Fruit fly (Drosophila melanogaster): ENCODE data around the gene ema.

The ema gene

DNA sequence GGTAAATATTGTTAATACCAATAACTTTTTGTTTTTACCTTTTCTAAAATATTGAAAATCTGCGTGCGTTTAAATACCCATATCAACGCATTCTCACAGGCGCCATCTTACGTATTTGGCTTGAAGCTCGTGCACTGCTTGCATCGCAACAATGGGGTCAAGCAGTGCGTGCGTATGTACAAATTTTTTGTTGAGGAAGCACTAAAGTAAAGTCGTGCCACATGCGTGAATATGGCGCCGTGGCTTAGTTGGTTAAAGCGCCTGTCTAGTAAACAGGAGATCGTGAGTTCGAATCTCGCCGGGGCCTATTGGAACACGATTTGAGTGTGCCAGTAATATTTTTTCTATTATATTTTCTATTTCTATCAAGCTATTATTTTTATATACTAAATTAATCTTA, 9.8 kb downstream of the ema start (continued):
- TF ChIP-seq tap (tag; optimal IDR thresholded peaks at IDR 0.05) (peak; percentile 43), gce (GFP tag; IDR thresholded peaks at IDR 0.05) (peak; percentile 59; the same call in 1 of the 3 replicates), h (optimal IDR thresholded peaks at IDR 0.05) (no peak), tna (GFP tag; IDR thresholded peaks at IDR 0.05; ENCODE audit: partially characterized antibody) (peak; percentile 85), H2.0 (GFP tag; IDR thresholded peaks at IDR 0.05) (peak; percentile 43; the same call in 1 of the 2 replicates), CG6854 (GFP tag; optimal IDR thresholded peaks at IDR 0.05) (no peak), CG15269 (tag; optimal IDR thresholded peaks at IDR 0.05) (peak; percentile 48), CG33213 (GFP tag; optimal IDR thresholded peaks at IDR 0.05) (peak; percentile 62), Dip3 (GFP tag; optimal IDR thresholded peaks at IDR 0.05) (peak; percentile 16), CG30403 (GFP tag; optimal IDR thresholded peaks at IDR 0.05) (peak; percentile 28), ERR (GFP tag; optimal IDR thresholded peaks at IDR 0.05) (peak; percentile 9), CoRest (tag; optimal IDR thresholded peaks at IDR 0.05) (peak; percentile 49), NfI (GFP tag; optimal IDR thresholded peaks at IDR 0.05) (peak; percentile 50), crc (GFP tag; optimal IDR thresholded peaks at IDR 0.05) (no peak), dan (GFP tag; IDR thresholded peaks at IDR 0.05) (no peak), nau (GFP tag; optimal IDR thresholded peaks at IDR 0.05) (no peak), vnd (GFP tag; IDR thresholded peaks at IDR 0.05; ENCODE audit: partially characterized antibody) (peak; percentile 45; the same call in 2 of the 3 replicates), CG11456 (GFP tag; IDR thresholded peaks at IDR 0.05) (peak; percentile 87), Dll (GFP tag; IDR thresholded peaks at IDR 0.05; ENCODE audit: partially characterized antibody) (peak; percentile 44; the same call in 1 of the 4 replicates), gsb-n (tag; optimal IDR thresholded peaks at IDR 0.05) (peak; percentile 27), Trl (optimal IDR thresholded peaks at IDR 0.05) (no peak), Trl (GFP tag; optimal IDR thresholded peaks at IDR 0.05) (peak; percentile 60), caup (GFP tag; optimal IDR thresholded peaks at IDR 0.05; ENCODE audit: severe bottlenecking) (peak; percentile 28), Hmr (GFP tag; optimal IDR thresholded peaks at IDR 0.05) (no peak), CG15601 (tag; optimal IDR thresholded peaks at IDR 0.05) (peak; percentile 31), sna (GFP tag; IDR thresholded peaks at IDR 0.05; ENCODE audit: partially characterized antibody) (peak; percentile 39; the same call in 1 of the 2 replicates), CG1832 (GFP tag; optimal IDR thresholded peaks at IDR 0.05) (no peak), br (optimal IDR thresholded peaks at IDR 0.05) (no peak), Sin3A (optimal IDR thresholded peaks at IDR 0.05) (no peak), CG14710 (tag; optimal IDR thresholded peaks at IDR 0.05) (peak; percentile 24), CG17802 (tag; optimal IDR thresholded peaks at IDR 0.05) (peak; percentile 1), Lhr (GFP tag; optimal IDR thresholded peaks at IDR 0.05) (peak; percentile 46), chinmo (GFP tag; IDR thresholded peaks at IDR 0.05; ENCODE audit: partially characterized antibody) (peak; percentile 73; the same call in 3 of the 4 replicates), Vsx1 (GFP tag; optimal IDR thresholded peaks at IDR 0.05) (no peak), CG2202 (tag; optimal IDR thresholded peaks at IDR 0.05) (no peak), Ets97D (GFP tag; optimal IDR thresholded peaks at IDR 0.05) (peak; percentile 40), insv (GFP tag; optimal IDR thresholded peaks at IDR 0.05) (no peak), CG17361 (GFP tag; IDR thresholded peaks at IDR 0.05) (no peak), ro (GFP tag; IDR thresholded peaks at IDR 0.05) (no peak), Dek (tag; optimal IDR thresholded peaks at IDR 0.05) (peak; percentile 42), amos (GFP tag; IDR thresholded peaks at IDR 0.05; ENCODE audit: partially characterized antibody) (peak; percentile 74), CG8944 (GFP tag; optimal IDR thresholded peaks at IDR 0.05) (peak; percentile 13), gem (tag; optimal IDR thresholded peaks at IDR 0.05) (peak; percentile 10), CG6813 (GFP tag; optimal IDR thresholded peaks at IDR 0.05) (no peak), Dp (GFP tag; optimal IDR thresholded peaks at IDR 0.05) (peak; percentile 37), Doc2 (GFP tag; IDR thresholded peaks at IDR 0.05) (no peak), Bteb2 (GFP tag; optimal IDR thresholded peaks at IDR 0.05) (peak; percentile 29), CG9817 (tag; optimal IDR thresholded peaks at IDR 0.05) (peak; percentile 14), eve (GFP tag; optimal IDR thresholded peaks at IDR 0.05) (no peak), CG2875 (GFP tag; optimal IDR thresholded peaks at IDR 0.05) (peak; percentile 20), CG10274 (GFP tag; optimal IDR thresholded peaks at IDR 0.05) (no peak)
